Worm (Caenorhabditis elegans) whole organism, young adult: ENCODE measurements around the gene C06E7.2.

Experiments used
- B0261.1 ChIP-seq: sonication (generic microtip); optimal IDR thresholded peaks from 2 replicates; lab custom pipeline; 2016; ENCODE audit warnings: mild to moderate bottlenecking, missing genetic modification characterization, moderate library complexity, missing compliant biosample characterization
- F39B2.1 ChIP-seq: fragments of 200-800 bp; sonication (Bioruptor generic); IDR thresholded peaks from 2 replicates; pipeline ENCODE4 v1.3.6; 2022; ENCODE audit warnings: missing genetic modification reagents, missing genetic modification characterization, missing compliant biosample characterization
- F49E8.2 ChIP-seq: sonication (generic microtip); optimal IDR thresholded peaks from 3 replicates; lab custom pipeline; 2017; ENCODE audit warnings: missing genetic modification characterization, mild to moderate bottlenecking, missing compliant biosample characterization, antibody characterized with exemption, moderate library complexity; ENCODE audit not compliant: insufficient read depth
- T26A5.8 ChIP-seq: sonication (generic microtip); optimal IDR thresholded peaks from 2 replicates; lab custom pipeline; 2016; ENCODE audit warnings: missing genetic modification characterization, missing compliant biosample characterization
- Y53F4B.3 ChIP-seq: fragments of 200-800 bp; sonication (Bioruptor generic); IDR thresholded peaks from 2 replicates; pipeline ENCODE4 v1.3.6; 2022; ENCODE audit warnings: missing genetic modification reagents, missing genetic modification characterization, missing compliant biosample characterization
- Y53G8AR.9 ChIP-seq: fragments of 200-800 bp; sonication (Bioruptor generic); conservative IDR thresholded peaks from 2 replicates; pipeline ENCODE4 v1.3.6; 2022; ENCODE audit warnings: missing genetic modification reagents, missing genetic modification characterization, missing compliant biosample characterization
- Y56A3A.18 ChIP-seq: fragments of 200-800 bp; sonication (Bioruptor generic); IDR thresholded peaks from 2 replicates; pipeline ENCODE4 v1.3.6; 2022; ENCODE audit warnings: missing genetic modification reagents, missing genetic modification characterization, missing compliant biosample characterization
- Y67H2A.10 ChIP-seq: fragments of 200-800 bp; sonication (Bioruptor generic); conservative IDR thresholded peaks from 2 replicates; pipeline ENCODE4 v1.3.6; 2022; ENCODE audit warnings: missing genetic modification reagents, missing genetic modification characterization, missing compliant biosample characterization
- ama-1 ChIP-seq, 3 experiments: fragments of 150-350 bp in 1 of 3; sonication (generic microtip) in 2 of 3; optimal IDR thresholded peaks; 2 replicates each; lab custom pipeline; 2014 to 2018; ENCODE audit warnings: missing biosample characterization in 2 of 3, missing genetic modification characterization in 2 of 3, missing genetic modification reagents in 2 of 3
- athp-1 ChIP-seq: sonication (generic microtip); optimal IDR thresholded peaks from 2 replicates; lab custom pipeline; 2017; ENCODE audit warnings: mild to moderate bottlenecking, missing genetic modification characterization, missing compliant biosample characterization
- ccch-3 ChIP-seq: fragments of 200-800 bp; sonication (Bioruptor generic); optimal IDR thresholded peaks from 2 replicates; lab custom pipeline; 2018; ENCODE audit warnings: mild to moderate bottlenecking, missing genetic modification characterization, missing compliant biosample characterization
- ceh-27 ChIP-seq: fragments of 200-800 bp; sonication (Bioruptor generic); optimal IDR thresholded peaks from 2 replicates; lab custom pipeline; 2018; ENCODE audit warnings: mild to moderate bottlenecking, missing genetic modification characterization, moderate library complexity, missing compliant biosample characterization
- ceh-40 ChIP-seq: fragments of 200-800 bp; sonication (Bioruptor generic); IDR thresholded peaks from 2 replicates; pipeline ENCODE4 v1.3.6; 2022; ENCODE audit warnings: missing genetic modification characterization, missing compliant biosample characterization
- dox-1 ChIP-seq: fragments of 200-800 bp; sonication (Bioruptor generic); IDR thresholded peaks from 2 replicates; pipeline ENCODE4 v1.3.6; 2022; ENCODE audit warnings: missing genetic modification reagents, missing genetic modification characterization, missing compliant biosample characterization
- dpff-1 ChIP-seq: sonication (generic microtip); optimal IDR thresholded peaks from 2 replicates; lab custom pipeline; 2017; ENCODE audit warnings: mild to moderate bottlenecking, missing genetic modification characterization, missing compliant biosample characterization
- egl-18 ChIP-seq: fragments of 200-800 bp; sonication (Bioruptor generic); IDR thresholded peaks from 2 replicates; pipeline ENCODE4 v1.3.6; 2022; ENCODE audit warnings: missing genetic modification reagents, missing genetic modification characterization, missing compliant biosample characterization
- egl-44 ChIP-seq: fragments of 200-800 bp; sonication (Bioruptor generic); IDR thresholded peaks from 2 replicates; pipeline ENCODE4 v1.3.6; 2022; ENCODE audit warnings: missing genetic modification reagents, missing genetic modification characterization, missing compliant biosample characterization
- hlh-12 ChIP-seq: sonication (generic microtip); optimal IDR thresholded peaks from 2 replicates; lab custom pipeline; 2016; ENCODE audit warnings: missing genetic modification characterization, missing compliant biosample characterization
- hlh-26 ChIP-seq: fragments of 200-800 bp; sonication (Bioruptor generic); conservative IDR thresholded peaks from 2 replicates; pipeline ENCODE4 v1.3.6; 2022; ENCODE audit warnings: missing genetic modification reagents, missing genetic modification characterization, missing compliant biosample characterization
- hsf-1 ChIP-seq: fragments of 200-800 bp; sonication (Bioruptor generic); IDR thresholded peaks from 2 replicates; pipeline ENCODE4 v1.3.6; 2022; ENCODE audit warnings: missing genetic modification reagents, missing genetic modification characterization, missing compliant biosample characterization
- lin-26 ChIP-seq: fragments of 200-800 bp; sonication (Bioruptor generic); IDR thresholded peaks from 2 replicates; pipeline ENCODE4 v1.3.6; 2022; ENCODE audit warnings: missing genetic modification reagents, missing genetic modification characterization, missing compliant biosample characterization
- lir-1 ChIP-seq: fragments of 200-800 bp; sonication (Bioruptor generic); conservative IDR thresholded peaks from 2 replicates; pipeline ENCODE4 v1.3.6; 2022; ENCODE audit warnings: missing genetic modification reagents, missing genetic modification characterization, missing compliant biosample characterization
- madf-6 ChIP-seq: fragments of 200-800 bp; sonication (Bioruptor generic); IDR thresholded peaks from 2 replicates; pipeline ENCODE4 v1.3.6; 2022; ENCODE audit warnings: missing genetic modification reagents, missing genetic modification characterization, missing compliant biosample characterization
- mes-4 ChIP-seq: sonication (generic microtip); optimal IDR thresholded peaks from 2 replicates; lab custom pipeline; 2016; ENCODE audit warnings: missing genotype, missing genetic modification characterization, missing compliant biosample characterization
- nhr-120 ChIP-seq: fragments of 200-800 bp; sonication (Bioruptor generic); IDR thresholded peaks from 2 replicates; pipeline ENCODE4 v1.3.6; 2022; ENCODE audit warnings: missing genetic modification characterization, missing compliant biosample characterization
- nhr-179 ChIP-seq: sonication (generic microtip); optimal IDR thresholded peaks from 2 replicates; lab custom pipeline; 2016; ENCODE audit warnings: mild to moderate bottlenecking, missing genetic modification characterization, missing compliant biosample characterization
- nhr-27 ChIP-seq: fragments of 200-800 bp; sonication (Bioruptor generic); optimal IDR thresholded peaks from 2 replicates; lab custom pipeline; 2018; ENCODE audit warnings: mild to moderate bottlenecking, missing genetic modification characterization, moderate library complexity, missing compliant biosample characterization
- nhr-80 ChIP-seq: sonication (generic microtip); optimal IDR thresholded peaks from 2 replicates; lab custom pipeline; 2016; ENCODE audit warnings: missing genetic modification characterization, missing compliant biosample characterization
- pha-4 ChIP-seq: fragments of 150-350 bp; sonication (generic microtip); optimal IDR thresholded peaks from 2 replicates; lab custom pipeline; 2014; ENCODE audit warnings: missing biosample characterization, missing genetic modification reagents, missing genetic modification characterization
- rpc-1 ChIP-seq, 2 experiments: fragments of 150-350 bp in 1 of 2; sonication (generic microtip) in 1 of 2; optimal IDR thresholded peaks; 2 replicates each; lab custom pipeline; 2014 to 2018; ENCODE audit warnings: missing biosample characterization in 1 of 2, missing genetic modification characterization in 1 of 2, missing genetic modification reagents in 1 of 2, missing genotype in 1 of 2
- snpc-1.1 ChIP-seq: sonication (generic microtip); optimal IDR thresholded peaks from 2 replicates; lab custom pipeline; 2017; ENCODE audit warnings: missing genetic modification characterization, mild to moderate bottlenecking, missing compliant biosample characterization, antibody characterized with exemption, moderate library complexity, missing genotype, missing genetic modification reagents; ENCODE audit not compliant: insufficient read depth
- snpc-1.3 ChIP-seq: sonication (generic microtip); optimal IDR thresholded peaks from 2 replicates; lab custom pipeline; 2017; ENCODE audit warnings: missing genetic modification characterization, mild to moderate bottlenecking, missing compliant biosample characterization, antibody characterized with exemption, moderate library complexity, missing genotype, missing genetic modification reagents; ENCODE audit not compliant: insufficient read depth
- snpc-3.4 ChIP-seq: sonication (generic microtip); optimal IDR thresholded peaks from 2 replicates; lab custom pipeline; 2017; ENCODE audit warnings: missing genetic modification characterization, mild to moderate bottlenecking, missing compliant biosample characterization, antibody characterized with exemption, moderate library complexity, missing genotype, missing genetic modification reagents
- snpc-4 ChIP-seq, 5 experiments: fragments of 150-350 bp in 1 of 5; sonication (generic microtip) in 4 of 5; optimal IDR thresholded peaks; 2 replicates each; lab custom pipeline; 2014 to 2018; ENCODE audit warnings: missing genetic modification characterization in 5 of 5, missing biosample characterization in 3 of 5, antibody characterized with exemption in 2 of 5, mild to moderate bottlenecking in 2 of 5, missing compliant biosample characterization in 2 of 5, missing genotype in 2 of 5, moderate library complexity in 2 of 5, missing genetic modification reagents in 1 of 5
- xnd-1 ChIP-seq: sonication (generic microtip); optimal IDR thresholded peaks from 2 replicates; lab custom pipeline; 2016; ENCODE audit warnings: missing genotype, missing genetic modification reagents, missing genetic modification characterization, missing compliant biosample characterization
- zim-3 ChIP-seq: sonication (generic microtip); optimal IDR thresholded peaks from 2 replicates; lab custom pipeline; 2017; ENCODE audit warnings: mild to moderate bottlenecking, missing genetic modification characterization, moderate library complexity, missing compliant biosample characterization
- ztf-18 ChIP-seq: sonication (generic microtip); optimal IDR thresholded peaks from 2 replicates; lab custom pipeline; 2016; ENCODE audit warnings: missing genotype, mild to moderate bottlenecking, missing genetic modification characterization, missing compliant biosample characterization
- ztf-25 ChIP-seq: fragments of 200-800 bp; sonication (Bioruptor generic); IDR thresholded peaks from 2 replicates; pipeline ENCODE4 v1.3.6; 2022; ENCODE audit warnings: missing genetic modification reagents, missing genetic modification characterization, missing compliant biosample characterization
- ztf-26 ChIP-seq: sonication (generic microtip); optimal IDR thresholded peaks from 2 replicates; lab custom pipeline; 2017; ENCODE audit warnings: missing genetic modification characterization, missing compliant biosample characterization

Gene C06E7.2

DNA sequence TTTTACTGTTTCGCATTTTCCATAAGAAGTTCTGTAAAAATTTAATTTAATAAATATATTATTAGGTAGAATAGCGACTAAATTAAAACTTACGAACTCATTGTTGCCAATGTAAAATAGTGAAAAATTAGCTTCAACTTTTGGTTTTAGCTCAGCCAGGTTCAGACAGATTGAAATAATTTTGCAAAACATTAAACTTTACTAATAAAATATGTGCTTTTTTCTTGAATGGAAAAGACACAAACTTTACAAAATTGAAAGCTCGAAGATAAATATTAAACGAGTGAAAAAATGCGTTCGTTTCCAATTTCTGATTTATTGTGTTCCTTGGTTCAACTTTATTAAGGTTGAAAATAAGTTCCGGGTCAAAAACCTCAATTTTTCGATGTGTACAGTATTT lies 40.6 kb downstream of the C06E7.2 start, which contains the start of gene srv-22 (continued):
- no peak for TF ChIP-seq snpc-1.3 (tag; lab: Kevin White, UChicago)
- no peak for TF ChIP-seq lin-26 (GFP tag; lab: Robert Waterston, UW)
- TF ChIP-seq mes-4 (tag; lab: Kevin White, UChicago): no peak
- no peak for TF ChIP-seq ama-1 (optimal IDR thresholded peaks at IDR 0.05; lab: Kevin White, UChicago)
- TF ChIP-seq ama-1 (GFP tag; optimal IDR thresholded peaks at IDR 0.05; lab: Kevin White, UChicago): no peak
- no peak for TF ChIP-seq ztf-26 (tag; lab: Kevin White, UChicago)

DNA sequence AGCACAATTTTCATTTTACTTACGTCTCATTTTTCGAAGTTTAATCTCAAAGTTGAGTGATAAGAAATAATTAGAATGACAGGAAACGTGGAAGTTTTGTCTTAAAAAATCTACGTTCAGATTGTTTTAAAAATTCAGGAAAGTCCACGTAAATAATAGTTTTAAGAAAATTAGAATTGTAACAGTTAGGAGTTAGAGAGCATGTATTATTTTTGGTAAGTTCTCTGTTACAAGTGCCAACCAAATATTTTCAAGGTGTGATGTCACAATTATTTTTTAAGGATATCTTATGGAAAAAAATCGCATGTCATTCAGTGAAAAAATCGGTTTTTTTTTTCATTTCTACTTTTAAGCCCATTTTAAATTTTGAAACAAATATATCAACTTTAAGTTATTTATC lies 45.2 kb downstream of the C06E7.2 start, which contains the start of gene H04M03.11:
Gene H04M03.11 (minus strand): TSS at position 101 of the 400 bp plus-strand sequence.
- TF ChIP-seq snpc-1.1 (no peak), nhr-120 (GFP tag; lab: Robert Waterston, UW) (no peak), nhr-27 (tag; lab: Kevin White, UChicago) (no peak), hsf-1 (GFP tag; lab: Robert Waterston, UW) (no peak), xnd-1 (tag; lab: Kevin White, UChicago) (no peak), Y53G8AR.9 (GFP tag; lab: Robert Waterston, UW) (no peak)
- TF ChIP-seq, all 124 proteins: peak for 0

DNA sequence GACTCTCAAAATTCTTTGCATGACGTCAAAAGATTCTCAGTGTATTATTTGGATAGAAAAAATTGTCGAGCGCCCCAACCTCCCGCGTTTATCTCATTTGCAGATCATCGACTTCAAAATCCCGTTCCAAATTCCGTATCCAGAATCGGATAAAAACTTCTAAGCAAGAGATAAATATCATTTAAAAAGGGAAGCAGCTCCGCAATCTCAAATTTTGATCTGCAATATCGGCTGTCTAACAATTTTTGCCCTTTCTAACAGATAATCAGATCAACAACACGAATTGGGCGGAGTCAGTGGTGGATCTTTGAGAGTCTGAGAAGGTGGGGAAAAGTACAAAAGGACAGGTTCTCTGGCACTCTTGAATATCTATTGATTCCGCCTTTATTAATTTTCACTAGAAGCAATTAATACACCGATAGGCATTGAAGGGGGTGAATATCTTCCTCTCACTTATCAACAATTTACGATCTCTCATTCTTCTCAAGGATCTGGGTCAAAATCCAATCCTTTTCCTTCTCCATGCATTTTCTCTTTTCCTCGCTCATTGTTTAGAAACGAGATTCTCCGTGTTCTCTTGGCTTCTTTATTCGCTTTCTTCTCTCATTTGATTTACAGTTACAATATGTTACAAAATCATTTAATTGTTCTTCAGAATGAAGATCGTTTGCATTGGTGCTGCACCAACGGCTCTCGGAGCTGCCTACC lies 46.1 kb downstream of the C06E7.2 start, which contains the start of gene glf-1:
Gene glf-1 (plus strand): TSS at position 656 of the 708 bp plus-strand sequence.
- TF ChIP-seq Y53F4B.3 (GFP tag; lab: Robert Waterston, UW) (no peak), pha-4 (tag; lab: Kevin White, UChicago) (no peak), zim-3 (tag; lab: Kevin White, UChicago) (no peak), dox-1 (GFP tag; lab: Robert Waterston, UW) (no peak), madf-6 (GFP tag; lab: Robert Waterston, UW) (no peak), ztf-18 (tag; lab: Kevin White, UChicago) (no peak), snpc-4 (GFP tag; optimal IDR thresholded peaks at IDR 0.05; lab: Kevin White, UChicago) (no peak), snpc-4 (tag; optimal IDR thresholded peaks at IDR 0.05; lab: Kevin White, UChicago) (no peak), xnd-1 (tag; lab: Kevin White, UChicago) (no peak), nhr-179 (tag; lab: Kevin White, UChicago) (no peak), F49E8.2 (tag; lab: Kevin White, UChicago) (no peak), egl-44 (GFP tag; lab: Robert Waterston, UW) (no peak), athp-1 (tag; lab: Kevin White, UChicago) (no peak), egl-18 (GFP tag; lab: Robert Waterston, UW) (no peak)
- TF ChIP-seq, all 124 proteins: peak for 0

ce11 chrIV:5886605-5887004 lies 47.3 kb downstream of the C06E7.2 start:
- TF ChIP-seq dpff-1 (tag; lab: Kevin White, UChicago) (no peak), hlh-12 (tag; lab: Kevin White, UChicago) (no peak), snpc-1.3 (tag; lab: Kevin White, UChicago) (no peak), ceh-27 (GFP tag; lab: Kevin White, UChicago) (no peak), ztf-18 (tag; lab: Kevin White, UChicago) (no peak), F39B2.1 (GFP tag; lab: Robert Waterston, UW) (no peak), T26A5.8 (tag; lab: Kevin White, UChicago) (no peak), hlh-26 (GFP tag; lab: Robert Waterston, UW) (no peak), Y56A3A.18 (GFP tag; lab: Robert Waterston, UW) (no peak), B0261.1 (tag; lab: Kevin White, UChicago) (no peak), nhr-80 (tag; lab: Kevin White, UChicago) (no peak), Y67H2A.10 (GFP tag; lab: Robert Waterston, UW) (no peak), snpc-3.4 (tag; lab: Kevin White, UChicago) (no peak), rpc-1 (optimal IDR thresholded peaks at IDR 0.05; lab: Kevin White, UChicago) (no peak), rpc-1 (tag; optimal IDR thresholded peaks at IDR 0.05; lab: Kevin White, UChicago) (no peak), ceh-40 (GFP tag; lab: Robert Waterston, UW) (no peak), ztf-25 (GFP tag; lab: Robert Waterston, UW) (no peak), ccch-3 (GFP tag; lab: Kevin White, UChicago) (no peak), nhr-120 (GFP tag; lab: Robert Waterston, UW) (no peak), lir-1 (GFP tag; lab: Robert Waterston, UW) (no peak)
